Worm (Caenorhabditis elegans) whole organism, L4/young adult: ENCODE results near the gene nhr-138.
"Not testable (repeated sequence)": the region's sequence is repeated elsewhere in the genome, so short reads cannot be mapped to it uniquely, and the experiment has no call there.

Experiments used
- W03F9.2 ChIP-seq: fragments of 150-350 bp; optimal IDR thresholded peaks from 2 replicates; lab custom pipeline; 2014; ENCODE audit warnings: missing biosample characterization, missing genetic modification characterization
- dao-5 ChIP-seq: sonication (generic microtip); optimal IDR thresholded peaks from 2 replicates; lab custom pipeline; 2016; ENCODE audit warnings: missing genotype, missing genetic modification characterization, moderate library complexity, missing compliant biosample characterization
- him-1 ChIP-seq: sonication (generic microtip); optimal IDR thresholded peaks from 2 replicates; lab custom pipeline; 2016; ENCODE audit warnings: missing genotype, missing genetic modification reagents, missing genetic modification characterization, missing compliant biosample characterization

Gene nhr-138

DNA sequence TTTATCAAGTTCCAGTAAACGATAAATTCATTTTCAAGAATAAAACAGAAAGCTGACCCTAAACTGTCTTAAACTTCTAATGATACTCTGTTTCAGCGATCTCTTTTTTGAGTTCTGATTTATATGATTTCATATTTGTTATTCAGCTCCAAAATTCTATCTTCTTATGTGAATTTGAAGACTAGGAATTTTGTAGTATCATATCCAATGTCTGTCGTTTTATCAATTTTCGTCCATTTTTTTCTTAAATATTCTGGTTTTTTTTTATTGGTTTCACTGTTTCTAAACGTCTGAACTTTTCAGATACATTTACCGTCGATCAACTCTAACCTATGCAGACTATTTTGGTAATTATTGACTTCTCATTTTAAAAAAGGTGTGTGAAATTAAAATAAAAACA is at the start of gene nhr-138, which contains the start of gene C28D4.18:
TSS of gene nhr-138 (plus strand) at position 304 of the 400 bp plus-strand sequence.
TSS of gene C28D4.18 (plus strand) at position 333 of the 400 bp plus-strand sequence.
- TF ChIP-seq dao-5 (tag; lab: Kevin White, UChicago): no peak
- no peak for TF ChIP-seq W03F9.2 (tag; lab: Kevin White, UChicago)

DNA sequence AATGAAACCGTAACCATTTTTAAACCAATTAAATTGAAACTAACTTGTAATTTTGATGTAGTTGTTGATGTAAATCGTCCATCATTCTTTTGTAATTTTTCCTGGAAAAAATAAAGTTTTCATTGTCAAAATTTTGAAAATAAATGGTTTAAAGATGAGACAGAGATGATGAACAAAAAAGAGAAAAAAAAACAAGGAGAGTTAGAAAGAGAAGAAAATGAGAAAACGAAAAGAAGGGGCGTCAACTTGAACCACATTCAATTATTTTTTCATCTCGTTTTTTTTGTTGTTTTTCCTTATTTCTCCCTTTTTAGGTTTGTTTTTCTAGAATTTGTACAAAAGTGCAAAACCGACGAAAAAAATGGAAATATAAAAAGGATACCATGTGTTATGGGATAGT is 49.5 kb upstream of the nhr-138 start, which contains the start of gene nhr-34:
TSS of gene nhr-34 (minus strand) at position 101 of the 400 bp plus-strand sequence.
- no peak for TF ChIP-seq W03F9.2 (tag; lab: Kevin White, UChicago)
- no peak for TF ChIP-seq dao-5 (tag; lab: Kevin White, UChicago)
- TF ChIP-seq him-1 (tag; lab: Kevin White, UChicago): no peak

DNA sequence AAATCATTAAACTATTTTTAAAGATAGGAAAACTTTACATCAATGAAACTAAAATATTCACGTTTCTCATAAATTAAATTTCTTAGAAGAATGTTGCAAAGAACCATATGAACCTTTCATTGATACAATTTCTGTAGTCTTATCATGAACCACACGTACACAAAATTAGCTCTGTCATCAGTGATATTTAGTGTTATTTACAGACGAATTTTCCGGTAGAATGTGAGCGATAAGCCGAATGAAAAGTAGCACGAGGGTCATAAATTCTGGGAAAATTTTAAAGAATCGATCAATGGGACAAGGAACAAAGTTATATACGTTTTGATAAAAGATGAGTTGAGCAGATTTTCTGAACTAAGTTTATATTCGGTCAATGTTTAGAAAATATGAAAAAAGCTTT is 48.5 kb upstream of the nhr-138 start:
- TF ChIP-seq W03F9.2 (tag; lab: Kevin White, UChicago) (no peak), him-1 (tag; lab: Kevin White, UChicago) (no peak), dao-5 (tag; lab: Kevin White, UChicago) (no peak)

DNA sequence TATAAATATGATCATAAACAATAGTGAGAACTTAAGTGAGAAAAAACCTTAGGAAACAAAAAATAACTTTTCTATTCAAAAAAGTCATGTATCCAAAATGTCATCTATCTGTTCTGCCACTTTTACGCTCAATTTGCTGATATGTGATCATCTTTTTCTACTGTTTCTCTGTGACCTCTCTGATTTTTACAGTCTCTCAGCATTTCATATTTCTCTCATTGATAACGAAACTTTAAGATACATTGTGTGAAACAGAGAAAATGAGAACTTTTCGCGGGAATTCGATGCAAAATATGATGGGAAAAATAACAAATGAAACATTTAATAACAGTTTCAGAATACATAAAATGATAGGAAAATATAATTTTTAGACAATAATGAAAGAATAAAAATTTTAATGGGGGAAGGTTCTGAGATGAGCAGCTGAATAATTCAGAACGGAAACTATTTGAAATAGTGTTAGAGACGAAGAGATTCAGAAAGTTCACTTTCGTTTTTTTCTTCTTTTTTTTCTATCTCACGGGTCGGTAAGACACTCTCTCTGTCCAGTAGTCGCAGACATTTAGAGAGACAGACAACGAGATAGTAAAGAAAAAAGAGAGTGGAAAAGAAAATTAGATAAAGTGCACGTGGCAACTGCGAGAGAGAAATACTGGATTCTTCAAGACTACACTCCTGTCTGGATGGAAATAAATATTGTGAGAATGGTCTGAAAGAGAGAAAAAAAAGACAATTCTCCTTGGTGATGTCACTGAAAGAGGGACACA is 47.6 kb upstream of the nhr-138 start:
- TF ChIP-seq him-1 (tag; lab: Kevin White, UChicago) (peak; percentile 1), dao-5 (tag; lab: Kevin White, UChicago) (no peak), W03F9.2 (tag; lab: Kevin White, UChicago) (peak; percentile 49)

DNA sequence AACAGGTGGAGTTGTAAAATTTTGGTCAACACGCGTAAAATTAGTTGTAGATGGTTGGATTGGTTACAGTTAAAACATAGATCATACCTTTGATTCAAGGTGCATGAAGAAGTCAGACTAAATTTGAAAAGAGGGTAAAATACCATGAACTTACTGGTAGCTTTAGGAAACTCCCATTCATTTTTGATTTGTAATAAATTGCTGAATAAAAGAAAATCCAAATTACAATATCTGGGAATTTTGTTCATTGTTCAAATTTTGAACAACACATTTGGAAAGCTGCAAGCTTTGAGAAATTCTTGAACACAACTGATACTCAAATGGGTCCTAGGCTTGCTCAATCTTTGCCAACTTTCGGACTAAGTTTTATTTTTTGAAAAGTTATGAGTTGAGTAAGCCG is 47.0 kb upstream of the nhr-138 start:
- TF ChIP-seq dao-5 (tag; lab: Kevin White, UChicago): no peak
- TF ChIP-seq W03F9.2 (tag; lab: Kevin White, UChicago): no peak
- no peak for TF ChIP-seq him-1 (tag; lab: Kevin White, UChicago)

DNA sequence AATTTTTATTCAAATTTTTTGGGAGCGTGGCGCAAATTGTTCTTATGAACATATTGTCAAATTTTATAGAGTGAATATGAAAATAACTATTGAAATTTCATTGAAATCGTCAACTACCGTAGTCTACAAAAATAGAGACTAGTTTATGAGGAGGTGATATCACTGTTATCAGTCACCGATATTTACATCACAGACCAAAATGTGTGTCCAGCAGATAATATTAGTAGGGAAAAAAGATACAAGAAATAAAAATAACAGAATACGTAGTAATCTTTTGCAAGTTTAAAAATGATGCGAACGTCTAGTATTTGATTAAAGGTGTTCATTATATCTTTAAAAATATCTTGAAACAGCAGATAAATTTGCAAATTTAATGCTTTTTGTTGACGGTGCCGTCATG is 45.8 kb upstream of the nhr-138 start:
- no peak for TF ChIP-seq W03F9.2 (tag; lab: Kevin White, UChicago)
- TF ChIP-seq dao-5 (tag; lab: Kevin White, UChicago): no peak
- no peak for TF ChIP-seq him-1 (tag; lab: Kevin White, UChicago)

DNA sequence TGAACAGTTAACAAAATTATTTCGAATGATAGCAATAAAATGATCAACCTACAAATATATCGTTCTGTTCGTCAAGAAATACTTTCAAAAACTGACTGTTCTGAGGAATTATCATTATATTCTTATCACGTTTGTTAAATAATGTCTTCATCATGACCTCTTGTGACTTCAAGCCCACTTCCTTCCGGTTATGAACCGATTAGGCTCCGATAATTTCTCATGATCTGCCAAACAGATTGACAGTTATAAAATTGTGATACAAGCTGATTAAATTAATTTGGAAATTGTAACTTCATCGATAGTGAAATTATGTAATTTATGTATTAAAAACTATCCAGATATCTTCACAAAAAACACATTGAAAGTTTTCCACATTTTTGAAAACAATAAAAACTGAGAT is 44.2 kb upstream of the nhr-138 start, which contains the start of gene ins-8:
TSS of gene ins-8 (minus strand) at position 101 of the 400 bp plus-strand sequence.
- TF ChIP-seq W03F9.2 (tag; lab: Kevin White, UChicago) (no peak), him-1 (tag; lab: Kevin White, UChicago) (no peak), dao-5 (tag; lab: Kevin White, UChicago) (no peak)

DNA sequence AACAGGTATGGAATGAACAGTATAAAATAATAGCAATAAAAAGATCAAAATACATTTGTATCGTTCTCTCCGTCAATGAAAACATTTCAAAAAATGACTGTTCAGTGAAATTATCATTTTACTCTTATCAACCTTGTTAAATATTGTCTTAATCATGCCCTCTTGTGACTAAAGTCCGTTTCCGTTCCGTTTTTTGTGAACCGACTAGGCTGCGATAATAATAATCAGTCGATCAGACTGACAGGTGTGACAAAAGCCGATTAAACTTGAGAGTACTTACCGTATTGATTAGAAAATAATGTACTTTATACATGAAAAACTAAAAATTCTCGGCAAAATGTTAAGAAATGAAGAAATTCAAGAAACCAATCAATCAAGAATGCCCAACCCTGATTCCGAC is 42.5 kb upstream of the nhr-138 start, which contains the start of gene ins-7:
TSS of gene ins-7 (minus strand) at position 332 of the 400 bp plus-strand sequence.
- TF ChIP-seq W03F9.2 (tag; lab: Kevin White, UChicago): no peak
- TF ChIP-seq dao-5 (tag; lab: Kevin White, UChicago): no peak
- TF ChIP-seq him-1 (tag; lab: Kevin White, UChicago): no peak

DNA sequence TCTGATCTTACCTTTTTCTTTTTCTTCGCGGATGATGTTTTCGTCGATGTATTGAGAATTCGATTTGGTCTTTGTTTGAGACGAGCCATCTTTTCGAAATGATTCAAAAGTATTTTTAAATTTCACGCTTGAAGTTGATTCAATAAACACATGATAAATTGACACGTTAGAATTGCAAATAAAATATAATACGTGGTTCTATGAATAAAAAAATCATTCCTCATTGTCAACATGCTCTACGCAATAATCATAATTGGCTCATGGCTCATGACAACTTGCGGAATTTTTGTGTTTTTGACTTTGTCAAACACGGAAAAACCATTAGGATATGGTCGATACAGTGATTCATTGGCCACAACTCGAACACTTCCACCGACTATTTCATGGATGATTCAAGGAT is 41.6 kb upstream of the nhr-138 start, which contains the start of the genes htas-1 and ZK1251.3:
TSS of gene htas-1 (minus strand) at position 101 of the 400 bp plus-strand sequence.
TSS of gene ZK1251.3 (plus strand) at position 226 of the 400 bp plus-strand sequence.
- TF ChIP-seq dao-5 (tag; lab: Kevin White, UChicago): no peak
- TF ChIP-seq W03F9.2 (tag; lab: Kevin White, UChicago): no peak
- TF ChIP-seq him-1 (tag; lab: Kevin White, UChicago): no peak

DNA sequence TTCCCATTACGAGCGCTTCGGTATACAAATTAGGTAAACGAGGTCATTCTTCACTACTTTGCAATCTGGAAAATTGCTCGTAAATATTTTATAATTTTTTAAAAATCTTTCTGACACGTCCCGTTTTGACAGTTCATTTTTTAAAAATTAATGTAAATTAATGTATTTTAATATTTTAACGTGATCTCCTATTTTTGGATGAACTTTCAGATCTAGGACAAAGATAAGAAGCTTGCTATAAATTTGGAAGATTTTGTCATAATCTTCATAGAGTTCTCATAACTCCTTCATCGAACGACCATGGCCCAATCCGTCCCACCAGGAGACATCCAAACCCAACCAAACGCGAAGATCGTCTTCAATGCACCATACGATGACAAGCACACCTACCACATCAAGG is 36.3 kb upstream of the nhr-138 start, which contains the start of gene msp-76:
TSS of gene msp-76 (plus strand) at position 301 of the 400 bp plus-strand sequence.
- TF ChIP-seq W03F9.2, dao-5, him-1 (tag; lab: Kevin White, UChicago): not testable (repeated sequence)

DNA sequence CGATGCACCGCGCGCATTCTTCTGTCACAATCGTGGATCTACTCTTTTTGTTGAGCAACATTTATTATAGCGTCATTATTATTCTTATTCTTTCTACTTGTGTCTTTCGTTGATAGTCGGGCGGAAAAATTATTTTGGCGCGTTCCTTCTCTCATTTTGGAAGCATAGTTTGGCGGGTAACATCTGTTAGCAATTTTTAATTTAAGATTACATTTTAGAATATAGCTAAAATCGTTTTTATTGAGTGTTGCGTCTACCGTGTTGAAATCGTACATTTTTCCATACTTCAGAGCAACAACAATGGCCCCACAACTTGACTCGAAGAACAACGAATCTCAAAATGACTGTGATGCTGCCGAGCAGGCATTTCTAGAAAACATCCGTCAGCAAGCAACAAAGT is 34.4 kb upstream of the nhr-138 start, which contains the start of gene sdz-36:
TSS of gene sdz-36 (plus strand) at position 301 of the 400 bp plus-strand sequence.
- TF ChIP-seq dao-5 (tag; lab: Kevin White, UChicago): no peak
- no peak for TF ChIP-seq W03F9.2 (tag; lab: Kevin White, UChicago)
- TF ChIP-seq him-1 (tag; lab: Kevin White, UChicago): no peak

DNA sequence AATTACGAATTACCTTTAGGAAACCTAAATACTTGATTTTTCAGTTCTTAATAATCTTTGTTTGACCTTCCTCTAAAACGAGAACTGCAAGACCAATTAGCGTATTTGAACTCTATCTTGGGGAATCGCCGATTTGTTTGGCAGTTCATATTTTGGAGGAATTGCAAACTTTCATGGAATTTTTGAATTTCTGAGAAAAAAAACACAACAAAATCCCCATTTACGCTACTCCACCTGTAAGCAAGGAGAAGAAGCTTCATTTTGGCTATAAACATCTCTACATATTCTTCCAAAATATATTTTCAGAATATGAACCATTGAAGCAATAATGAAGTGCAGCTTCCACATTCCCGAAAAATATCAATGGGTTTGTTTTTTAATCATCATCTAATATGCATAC is 32.2 kb upstream of the nhr-138 start, which contains the start of gene twk-9:
TSS of gene twk-9 (plus strand) at position 301 of the 400 bp plus-strand sequence.
- TF ChIP-seq dao-5 (tag; lab: Kevin White, UChicago) (no peak), him-1 (tag; lab: Kevin White, UChicago) (no peak), W03F9.2 (tag; lab: Kevin White, UChicago) (no peak)

DNA sequence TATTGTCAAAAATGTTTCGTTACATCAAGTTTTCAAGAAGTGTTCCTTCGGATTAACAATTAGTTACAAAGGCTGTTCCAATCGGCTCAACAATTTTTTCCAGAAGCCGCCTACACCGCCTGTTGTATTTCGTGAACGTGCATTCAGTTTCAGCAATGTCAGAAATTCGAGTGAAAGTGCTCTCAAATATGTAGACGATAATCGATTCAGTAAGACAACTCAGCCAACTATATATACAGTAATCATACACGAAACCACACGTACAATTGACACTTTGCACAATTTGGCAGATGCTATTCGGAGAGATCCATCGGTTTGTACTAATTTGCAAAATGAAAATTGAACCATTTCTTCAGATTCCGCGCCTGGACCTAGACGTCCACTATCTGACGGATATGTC is 28.5 kb upstream of the nhr-138 start:
- no peak for TF ChIP-seq W03F9.2 (tag; lab: Kevin White, UChicago)
- TF ChIP-seq dao-5 (tag; lab: Kevin White, UChicago): no peak
- TF ChIP-seq him-1 (tag; lab: Kevin White, UChicago): no peak
